Worm (Caenorhabditis elegans) whole organism, early embryonic: ENCODE measurements around the gene sru-27.

Experiments used
- aly-1 ChIP-seq: sonication (generic microtip); optimal IDR thresholded peaks from 2 replicates; lab custom pipeline; 2016; ENCODE audit warnings: missing genetic modification characterization, missing compliant biosample characterization
- ceh-36 ChIP-seq: sonication (generic microtip); optimal IDR thresholded peaks from 2 replicates; lab custom pipeline; 2016; ENCODE audit warnings: missing genetic modification characterization, inconsistent platforms, missing compliant biosample characterization
- flt-1 ChIP-seq: fragments of 200-800 bp; sonication (Bioruptor generic); IDR thresholded peaks from 2 replicates; pipeline ENCODE4 v1.3.6; 2022; ENCODE audit warnings: missing genetic modification characterization, missing compliant biosample characterization
- hmbx-1 ChIP-seq: sonication (generic microtip); optimal IDR thresholded peaks from 2 replicates; lab custom pipeline; 2016; ENCODE audit warnings: mild to moderate bottlenecking, missing genetic modification characterization, missing compliant biosample characterization
- pes-1 ChIP-seq: fragments of 200-800 bp; sonication (Bioruptor generic); IDR thresholded peaks from 2 replicates; pipeline ENCODE4 v1.3.6; 2022; ENCODE audit warnings: missing genetic modification reagents, missing genetic modification characterization, missing compliant biosample characterization
- tbx-11 ChIP-seq: fragments of 200-800 bp; sonication (Bioruptor generic); IDR thresholded peaks from 2 replicates; pipeline ENCODE4 v1.3.6; 2022; ENCODE audit warnings: missing genetic modification characterization, missing compliant biosample characterization

- TF ChIP-seq hmbx-1 (tag; lab: Kevin White, UChicago) = no peak
- no peak for TF ChIP-seq tbx-11 (GFP tag; lab: Robert Waterston, UW)
- TF ChIP-seq aly-1 (tag; lab: Kevin White, UChicago) = no peak
- no peak for TF ChIP-seq pes-1
- TF ChIP-seq flt-1 (GFP tag; lab: Robert Waterston, UW) = no peak
- TF ChIP-seq ceh-36 (tag; lab: Kevin White, UChicago) = no peak
These were observed 44.0 kb upstream of the sru-27 start for ce11 chrV:1455280-1455679.
